Fruit fly (Drosophila melanogaster) whole organism, embryonic: ENCODE measurements around the gene chb.
A peak's percentile ranks its signal among the peaks of the same experiment; 100 is the strongest.

Experiments used
- ATbp ChIP-seq: fragments of 200-800 bp; sonication (Bioruptor generic); optimal IDR thresholded peaks from 2 replicates; lab custom pipeline; 2017; ENCODE audit warnings: missing biosample characterization, mild to moderate bottlenecking, missing genetic modification characterization, missing genetic modification reagents
- Bgb ChIP-seq: fragments of 200-800 bp; sonication (Bioruptor generic); IDR thresholded peaks from 2 replicates; pipeline ENCODE4 v1.3.6; 2022; ENCODE audit warnings: missing biosample characterization, missing genetic modification characterization; ENCODE audit not compliant: partially characterized antibody
- CG10147 ChIP-seq: fragments of 200-800 bp; sonication (Bioruptor generic); optimal IDR thresholded peaks from 2 replicates; lab custom pipeline; 2019; ENCODE audit warnings: missing biosample characterization, mild to moderate bottlenecking, missing genetic modification characterization, moderate library complexity
- CG12236 ChIP-seq: fragments of 200-800 bp; sonication (Bioruptor generic); optimal IDR thresholded peaks from 2 replicates; lab custom pipeline; 2016; ENCODE audit warnings: missing biosample characterization, missing genetic modification characterization
- CG12744 ChIP-seq: fragments of 200-800 bp; sonication (Bioruptor generic); optimal IDR thresholded peaks from 2 replicates; lab custom pipeline; 2016; ENCODE audit warnings: missing biosample characterization, missing genetic modification characterization
- CG12769 ChIP-seq: fragments of 200-800 bp; sonication (Bioruptor generic); optimal IDR thresholded peaks from 2 replicates; lab custom pipeline; 2019; ENCODE audit warnings: missing biosample characterization, mild to moderate bottlenecking, missing genetic modification characterization, moderate library complexity
- CG15011 ChIP-seq: fragments of 200-800 bp; sonication (Bioruptor generic); optimal IDR thresholded peaks from 3 replicates; lab custom pipeline; 2018; ENCODE audit warnings: missing biosample characterization, mild to moderate bottlenecking, missing genetic modification characterization
- CG1602 ChIP-seq: fragments of 200-800 bp; sonication (Bioruptor generic); optimal IDR thresholded peaks from 3 replicates; lab custom pipeline; 2016; ENCODE audit warnings: missing biosample characterization, missing genetic modification characterization
- CG17829 ChIP-seq: fragments of 200-800 bp; optimal IDR thresholded peaks from 2 replicates; lab custom pipeline; 2019; ENCODE audit warnings: missing biosample characterization, mild to moderate bottlenecking, missing genetic modification characterization, moderate library complexity
- CG18262 ChIP-seq: fragments of 200-800 bp; optimal IDR thresholded peaks from 3 replicates; lab custom pipeline; 2019; ENCODE audit warnings: missing biosample characterization, mild to moderate bottlenecking, missing genetic modification characterization, moderate library complexity
- CG2712 ChIP-seq: fragments of 200-800 bp; optimal IDR thresholded peaks from 3 replicates; lab custom pipeline; 2019; ENCODE audit warnings: missing biosample characterization, mild to moderate bottlenecking, missing genetic modification characterization, moderate library complexity
- CG30403 ChIP-seq: fragments of 200-800 bp; sonication (Bioruptor generic); optimal IDR thresholded peaks from 3 replicates; lab custom pipeline; 2016; ENCODE audit warnings: missing biosample characterization, missing genetic modification characterization
- CG31441 ChIP-seq: fragments of 200-800 bp; sonication (Bioruptor generic); IDR thresholded peaks from 2 replicates; pipeline ENCODE4 v1.3.6; 2022; ENCODE audit warnings: missing biosample characterization, missing genetic modification characterization
- CG33557 ChIP-seq: fragments of 200-800 bp; sonication (Bioruptor generic); optimal IDR thresholded peaks from 2 replicates; lab custom pipeline; 2019; ENCODE audit warnings: missing biosample characterization, mild to moderate bottlenecking, missing genetic modification characterization, moderate library complexity
- CG3838 ChIP-seq: fragments of 200-800 bp; sonication (Bioruptor generic); optimal IDR thresholded peaks from 3 replicates; lab custom pipeline; 2016; ENCODE audit warnings: missing biosample characterization, missing genetic modification characterization
- CG4360 ChIP-seq: fragments of 200-800 bp; sonication (Bioruptor generic); IDR thresholded peaks from 2 replicates; pipeline ENCODE4 v1.3.6; 2022; ENCODE audit warnings: missing biosample characterization, missing genetic modification characterization
- CG6689 ChIP-seq: fragments of 200-800 bp; sonication (Bioruptor generic); IDR thresholded peaks from 2 replicates; pipeline ENCODE4 v1.3.6; 2022; ENCODE audit warnings: missing biosample characterization, missing genetic modification characterization
- CG8924 ChIP-seq: fragments of 200-800 bp; optimal IDR thresholded peaks from 3 replicates; lab custom pipeline; 2019; ENCODE audit warnings: missing biosample characterization, mild to moderate bottlenecking, missing genetic modification characterization, moderate library complexity
- CG9727 ChIP-seq: fragments of 200-800 bp; sonication (Bioruptor generic); optimal IDR thresholded peaks from 3 replicates; lab custom pipeline; 2017; ENCODE audit warnings: missing biosample characterization, mild to moderate bottlenecking, missing genetic modification characterization
- Chrac-16 ChIP-seq: fragments of 200-800 bp; sonication (Bioruptor generic); optimal IDR thresholded peaks from 3 replicates; lab custom pipeline; 2016; ENCODE audit warnings: missing biosample characterization, missing genetic modification characterization
- D19B ChIP-seq: fragments of 200-800 bp; sonication (Bioruptor generic); optimal IDR thresholded peaks from 2 replicates; lab custom pipeline; 2017; ENCODE audit warnings: missing biosample characterization, mild to moderate bottlenecking, missing genetic modification characterization
- Deaf1 ChIP-seq: fragments of 200-800 bp; optimal IDR thresholded peaks from 3 replicates; lab custom pipeline; 2019; ENCODE audit warnings: missing biosample characterization, mild to moderate bottlenecking, missing genetic modification characterization, moderate library complexity
- ERR ChIP-seq: fragments of 200-800 bp; sonication (Bioruptor generic); optimal IDR thresholded peaks from 2 replicates; lab custom pipeline; 2016; ENCODE audit warnings: missing biosample characterization, missing genetic modification characterization
- H15 ChIP-seq: fragments of 200-800 bp; sonication (Bioruptor generic); IDR thresholded peaks from 3 replicates; pipeline ENCODE4 v1.3.6; 2022; ENCODE audit warnings: missing biosample characterization, missing genetic modification characterization
- HLH54F ChIP-seq: fragments of 200-800 bp; sonication (Bioruptor generic); optimal IDR thresholded peaks from 3 replicates; lab custom pipeline; 2016; ENCODE audit warnings: missing biosample characterization, missing genetic modification characterization
- MBD-R2 ChIP-seq: fragments of 200-800 bp; sonication (Bioruptor generic); IDR thresholded peaks from 2 replicates; pipeline ENCODE4 v1.3.6; 2022; ENCODE audit warnings: missing biosample characterization, missing genetic modification characterization
- Nf-YC ChIP-seq: fragments of 200-800 bp; optimal IDR thresholded peaks from 3 replicates; lab custom pipeline; 2019; ENCODE audit warnings: missing biosample characterization, mild to moderate bottlenecking, missing genetic modification characterization, moderate library complexity
- NfI ChIP-seq: fragments of 200-800 bp; sonication (Bioruptor generic); optimal IDR thresholded peaks from 3 replicates; lab custom pipeline; 2018; ENCODE audit warnings: missing biosample characterization, mild to moderate bottlenecking, missing genetic modification characterization, moderate library complexity
- Opbp ChIP-seq: fragments of 200-800 bp; sonication (Bioruptor generic); IDR thresholded peaks from 3 replicates; pipeline ENCODE4 v1.3.6; 2022; ENCODE audit warnings: missing biosample characterization, missing genetic modification characterization; ENCODE audit not compliant: partially characterized antibody
- PHDP ChIP-seq: fragments of 200-800 bp; sonication (Bioruptor generic); optimal IDR thresholded peaks from 3 replicates; lab custom pipeline; 2018; ENCODE audit warnings: missing biosample characterization, mild to moderate bottlenecking, missing genetic modification characterization, moderate library complexity
- Ptx1 ChIP-seq: fragments of 200-800 bp; sonication (Bioruptor generic); IDR thresholded peaks from 2 replicates; pipeline ENCODE4 v1.3.6; 2022; ENCODE audit warnings: missing biosample characterization, missing genetic modification characterization
- Rfx ChIP-seq: fragments of 200-800 bp; sonication (Bioruptor generic); IDR thresholded peaks from 2 replicates; pipeline ENCODE4 v1.3.6; 2022; ENCODE audit warnings: missing biosample characterization, missing genetic modification characterization
- Six4 ChIP-seq: fragments of 200-800 bp; sonication (Bioruptor generic); optimal IDR thresholded peaks from 2 replicates; lab custom pipeline; 2016; ENCODE audit warnings: missing biosample characterization, missing genetic modification characterization
- Xbp1 ChIP-seq: fragments of 200-800 bp; sonication (Bioruptor generic); optimal IDR thresholded peaks from 3 replicates; lab custom pipeline; 2016; ENCODE audit warnings: missing biosample characterization, mild to moderate bottlenecking, missing genetic modification characterization
- ac ChIP-seq: fragments of 200-800 bp; sonication (Bioruptor generic); optimal IDR thresholded peaks from 3 replicates; lab custom pipeline; 2017; ENCODE audit warnings: missing biosample characterization, mild to moderate bottlenecking, missing genetic modification characterization
- aop ChIP-seq: fragments of 200-800 bp; sonication (Bioruptor generic); IDR thresholded peaks from 2 replicates; pipeline ENCODE4 v1.3.6; 2022; ENCODE audit warnings: missing biosample characterization, missing genetic modification characterization
- ap ChIP-seq: fragments of 200-800 bp; sonication (Bioruptor generic); IDR thresholded peaks from 2 replicates; pipeline ENCODE4 v1.3.6; 2022; ENCODE audit warnings: missing biosample characterization, missing genetic modification characterization
- ato ChIP-seq: fragments of 200-800 bp; sonication (Bioruptor generic); IDR thresholded peaks from 2 replicates; pipeline ENCODE4 v1.3.6; 2022; ENCODE audit warnings: missing biosample characterization, missing genetic modification characterization; ENCODE audit not compliant: partially characterized antibody
- cwo ChIP-seq: fragments of 200-800 bp; sonication (Bioruptor generic); optimal IDR thresholded peaks from 3 replicates; lab custom pipeline; 2017; ENCODE audit warnings: missing biosample characterization, missing genetic modification characterization, mild to moderate bottlenecking, moderate library complexity, missing genetic modification reagents
- fru ChIP-seq: fragments of >200 bp; optimal IDR thresholded peaks from 2 replicates; lab custom pipeline; 2017
- fu2 ChIP-seq: fragments of 200-800 bp; sonication (Bioruptor generic); optimal IDR thresholded peaks from 2 replicates; lab custom pipeline; 2016; ENCODE audit warnings: missing biosample characterization, missing genetic modification characterization
- gcm ChIP-seq: fragments of 200-800 bp; sonication (Bioruptor generic); optimal IDR thresholded peaks from 2 replicates; lab custom pipeline; 2019; ENCODE audit warnings: missing biosample characterization, mild to moderate bottlenecking, missing genetic modification characterization, moderate library complexity
- insv ChIP-seq, 2 experiments: fragments of 200-800 bp; sonication (Bioruptor generic); optimal IDR thresholded peaks; 3 replicates each; lab custom pipeline; 2016 to 2018; ENCODE audit warnings: missing biosample characterization in 2 of 2, missing genetic modification characterization in 2 of 2
- lilli ChIP-seq: fragments of 200-800 bp; sonication (Bioruptor generic); optimal IDR thresholded peaks from 3 replicates; lab custom pipeline; 2016; ENCODE audit warnings: missing biosample characterization, missing genetic modification characterization
- odd ChIP-seq: fragments of 200-800 bp; sonication (Bioruptor generic); optimal IDR thresholded peaks from 2 replicates; lab custom pipeline; 2017; ENCODE audit warnings: missing biosample characterization, mild to moderate bottlenecking, missing genetic modification characterization
- onecut ChIP-seq: fragments of 200-800 bp; sonication (Bioruptor generic); IDR thresholded peaks from 2 replicates; pipeline ENCODE4 v1.3.6; 2022; ENCODE audit warnings: missing biosample characterization, missing genetic modification characterization
- pita ChIP-seq: fragments of 200-800 bp; sonication (Bioruptor generic); optimal IDR thresholded peaks from 2 replicates; lab custom pipeline; 2017; ENCODE audit warnings: missing biosample characterization, mild to moderate bottlenecking, missing genetic modification characterization
- ranshi ChIP-seq: fragments of 200-800 bp; sonication (Bioruptor generic); IDR thresholded peaks from 2 replicates; pipeline ENCODE4 v1.3.6; 2022; ENCODE audit warnings: missing biosample characterization, missing genetic modification characterization
- sd ChIP-seq: fragments of 200-800 bp; sonication (Bioruptor generic); optimal IDR thresholded peaks from 3 replicates; lab custom pipeline; 2018; ENCODE audit warnings: missing biosample characterization, mild to moderate bottlenecking, missing genetic modification characterization, moderate library complexity
- slou ChIP-seq: fragments of 200-800 bp; sonication (Bioruptor generic); optimal IDR thresholded peaks from 3 replicates; lab custom pipeline; 2016; ENCODE audit warnings: missing biosample characterization, missing genetic modification characterization
- so ChIP-seq: fragments of 200-800 bp; sonication (Bioruptor generic); IDR thresholded peaks from 3 replicates; pipeline ENCODE4 v1.3.6; 2022; ENCODE audit warnings: missing biosample characterization, missing genetic modification characterization
- ssp ChIP-seq: fragments of 200-800 bp; sonication (Bioruptor generic); IDR thresholded peaks from 2 replicates; pipeline ENCODE4 v1.3.6; 2022; ENCODE audit warnings: missing biosample characterization, missing genetic modification characterization
- sug ChIP-seq: fragments of 200-800 bp; optimal IDR thresholded peaks from 2 replicates; lab custom pipeline; 2019; ENCODE audit warnings: missing biosample characterization, mild to moderate bottlenecking, missing genetic modification characterization, moderate library complexity

chb gene

dm6 chr3L:21223268-21223667 lies 50.6 kb downstream of the chb start (continued):
- no peak for TF ChIP-seq slou (GFP tag; lab: Kevin White, UChicago)
- TF ChIP-seq Ptx1 (GFP tag; lab: Robert Waterston, UW) = no peak
- no peak for TF ChIP-seq ranshi
- TF ChIP-seq lilli = no peak
- no peak for TF ChIP-seq ssp
- TF ChIP-seq Opbp (GFP tag; lab: Robert Waterston, UW) = no peak
- no peak for TF ChIP-seq ato (GFP tag; lab: Robert Waterston, UW)
- TF ChIP-seq Rfx = no peak
- TF ChIP-seq sug (tag; lab: Kevin White, UChicago) = no peak
- TF ChIP-seq Deaf1 (tag; lab: Kevin White, UChicago) = no peak
- no peak for TF ChIP-seq CG12236 (GFP tag; lab: Kevin White, UChicago)
- TF ChIP-seq CG12769 = peak; percentile 21
- TF ChIP-seq Nf-YC (tag; lab: Kevin White, UChicago) = no peak
- no peak for TF ChIP-seq ap
- TF ChIP-seq Six4 (GFP tag; lab: Kevin White, UChicago) = no peak
- peak; percentile 91 for TF ChIP-seq sd
- TF ChIP-seq D19B (GFP tag; lab: Kevin White, UChicago) = no peak
- no peak for TF ChIP-seq aop
- TF ChIP-seq ac (GFP tag; lab: Kevin White, UChicago) = no peak
- no peak for TF ChIP-seq NfI (GFP tag; lab: Kevin White, UChicago)
- TF ChIP-seq PHDP (tag; lab: Kevin White, UChicago) = no peak
- no peak for TF ChIP-seq CG1602
- TF ChIP-seq CG33557 = no peak
- TF ChIP-seq CG9727 (GFP tag; lab: Kevin White, UChicago) = no peak
- TF ChIP-seq pita (GFP tag; lab: Kevin White, UChicago) = no peak
- TF ChIP-seq Chrac-16 (GFP tag; lab: Kevin White, UChicago) = no peak
- no peak for TF ChIP-seq CG4360 (GFP tag; lab: Robert Waterston, UW)
- peak; percentile 22 for TF ChIP-seq Xbp1 (GFP tag; lab: Kevin White, UChicago)
- peak; percentile 30 for TF ChIP-seq CG2712 (tag; lab: Kevin White, UChicago)
- no peak for TF ChIP-seq CG8924 (tag; lab: Kevin White, UChicago)
- no peak for TF ChIP-seq H15
- no peak for TF ChIP-seq HLH54F
- TF ChIP-seq CG31441 = peak; percentile 28; the same call in 1 of the 2 replicates
- no peak for TF ChIP-seq CG30403 (GFP tag; lab: Kevin White, UChicago)
- no peak for TF ChIP-seq so (GFP tag; lab: Robert Waterston, UW)
- peak; percentile 2 for TF ChIP-seq ATbp (GFP tag; lab: Kevin White, UChicago)
- TF ChIP-seq MBD-R2 = no peak
- no peak for TF ChIP-seq CG6689 (GFP tag; lab: Robert Waterston, UW)
- TF ChIP-seq onecut (GFP tag; lab: Robert Waterston, UW) = no peak
- TF ChIP-seq Bgb (GFP tag; lab: Robert Waterston, UW) = no peak
- TF ChIP-seq CG17829 (tag; lab: Kevin White, UChicago) = peak; percentile 1
- TF ChIP-seq ERR (GFP tag; lab: Kevin White, UChicago) = no peak
- TF ChIP-seq CG3838 (GFP tag; lab: Kevin White, UChicago) = no peak
- TF ChIP-seq cwo = no peak
- no peak for TF ChIP-seq gcm
- no peak for TF ChIP-seq fru
- TF ChIP-seq CG18262 (tag; lab: Kevin White, UChicago) = peak; percentile 26
- no peak for TF ChIP-seq fu2 (GFP tag; lab: Kevin White, UChicago)
- TF ChIP-seq CG12744 (GFP tag; lab: Kevin White, UChicago) = no peak
- TF ChIP-seq CG10147 (GFP tag; lab: Kevin White, UChicago) = no peak
- no peak for TF ChIP-seq odd (GFP tag; lab: Kevin White, UChicago)
- TF ChIP-seq CG15011 (GFP tag; lab: Kevin White, UChicago) = no peak
- no peak for TF ChIP-seq insv (GFP tag; optimal IDR thresholded peaks at IDR 0.05; lab: Kevin White, UChicago)
